Worm (Caenorhabditis elegans): ENCODE data around the gene msrp-5.

- TF ChIP-seq unc-62 (GFP tag; optimal IDR thresholded peaks at IDR 0.05), result no peak
- TF ChIP-seq unc-86 (tag; optimal IDR thresholded peaks at IDR 0.05), result no peak
- TF ChIP-seq nhr-76 (tag; optimal IDR thresholded peaks at IDR 0.05), result no peak
- TF ChIP-seq nhr-28 (tag; optimal IDR thresholded peaks at IDR 0.05), result no peak
- TF ChIP-seq ama-1 (optimal IDR thresholded peaks at IDR 0.05), result no peak
- TF ChIP-seq tbx-2 (tag; optimal IDR thresholded peaks at IDR 0.05), result no peak
These were observed 6.4 kb upstream of the msrp-5 start, which contains the start of gene sri-38 for ce11 chrII:2610202-2610912.
